Fruit fly (Drosophila melanogaster) whole organism, embryonic: ENCODE data around the gene CG42324.

ENCODE experiments used
- CG11696 ChIP-seq: fragments of 200-800 bp; sonication (Bioruptor generic); IDR thresholded peaks from 2 replicates; pipeline ENCODE4 v1.3.6; 2022; ENCODE audit warnings: missing biosample characterization, missing genetic modification characterization
- CG12391 ChIP-seq: fragments of 200-800 bp; sonication (Bioruptor generic); optimal IDR thresholded peaks from 3 replicates; lab custom pipeline; 2018; ENCODE audit warnings: missing biosample characterization, mild to moderate bottlenecking, missing genetic modification characterization, moderate library complexity
- CG12659 ChIP-seq: fragments of 200-800 bp; sonication (Bioruptor generic); optimal IDR thresholded peaks from 3 replicates; lab custom pipeline; 2017; ENCODE audit warnings: mild to moderate bottlenecking, missing biosample characterization, missing genetic modification reagents, missing genetic modification characterization
- CG12769 ChIP-seq: fragments of 200-800 bp; sonication (Bioruptor generic); optimal IDR thresholded peaks from 2 replicates; lab custom pipeline; 2019; ENCODE audit warnings: missing biosample characterization, mild to moderate bottlenecking, missing genetic modification characterization, moderate library complexity
- CG15011 ChIP-seq: fragments of 200-800 bp; sonication (Bioruptor generic); optimal IDR thresholded peaks from 3 replicates; lab custom pipeline; 2018; ENCODE audit warnings: missing biosample characterization, mild to moderate bottlenecking, missing genetic modification characterization
- CG15073 ChIP-seq: fragments of 200-800 bp; sonication (Bioruptor generic); optimal IDR thresholded peaks from 2 replicates; lab custom pipeline; 2016; ENCODE audit warnings: missing biosample characterization, missing genetic modification characterization
- CG16779 ChIP-seq: fragments of 200-800 bp; sonication (Bioruptor generic); IDR thresholded peaks from 2 replicates; pipeline ENCODE4 v1.3.6; 2022; ENCODE audit warnings: missing biosample characterization, missing genetic modification characterization
- CG17186 ChIP-seq: fragments of 200-800 bp; sonication (Bioruptor generic); optimal IDR thresholded peaks from 3 replicates; lab custom pipeline; 2017; ENCODE audit warnings: missing biosample characterization, missing genetic modification reagents, missing genetic modification characterization
- CG30431 ChIP-seq: fragments of 200-800 bp; sonication (Bioruptor generic); optimal IDR thresholded peaks from 2 replicates; lab custom pipeline; 2017; ENCODE audit warnings: missing biosample characterization, missing genetic modification characterization
- CG31224 ChIP-seq: fragments of 200-800 bp; sonication (Bioruptor generic); IDR thresholded peaks from 2 replicates; pipeline ENCODE4 v1.3.6; 2022; ENCODE audit warnings: missing biosample characterization, missing genetic modification characterization
- CG33213 ChIP-seq: fragments of 200-800 bp; sonication (Bioruptor generic); optimal IDR thresholded peaks from 3 replicates; lab custom pipeline; 2016; ENCODE audit warnings: missing biosample characterization, missing genetic modification characterization
- CG3407 ChIP-seq: fragments of 200-800 bp; sonication (Bioruptor generic); optimal IDR thresholded peaks from 2 replicates; lab custom pipeline; 2018; ENCODE audit warnings: missing biosample characterization, mild to moderate bottlenecking, missing genetic modification characterization
- CG4617 ChIP-seq: fragments of 200-800 bp; sonication (Bioruptor generic); optimal IDR thresholded peaks from 3 replicates; lab custom pipeline; 2016; ENCODE audit warnings: missing biosample characterization, missing genetic modification characterization, borderline replicate concordance
- CG4820 ChIP-seq: fragments of 200-800 bp; sonication (Bioruptor generic); optimal IDR thresholded peaks from 3 replicates; lab custom pipeline; 2016; ENCODE audit warnings: missing biosample characterization, missing genetic modification characterization
- CG5180 ChIP-seq: fragments of 200-800 bp; sonication (Bioruptor generic); optimal IDR thresholded peaks from 3 replicates; lab custom pipeline; 2017; ENCODE audit warnings: missing biosample characterization, missing genetic modification characterization, mild to moderate bottlenecking, moderate library complexity, missing genetic modification reagents
- CG6854 ChIP-seq: fragments of 200-800 bp; sonication (Bioruptor generic); optimal IDR thresholded peaks from 3 replicates; lab custom pipeline; 2017; ENCODE audit warnings: missing biosample characterization, mild to moderate bottlenecking, missing genetic modification characterization
- CG8765 ChIP-seq: fragments of 200-800 bp; sonication (Bioruptor generic); IDR thresholded peaks from 2 replicates; pipeline ENCODE4 v1.3.6; 2022; ENCODE audit warnings: missing biosample characterization, missing genetic modification characterization
- CG8924 ChIP-seq: fragments of 200-800 bp; optimal IDR thresholded peaks from 3 replicates; lab custom pipeline; 2019; ENCODE audit warnings: missing biosample characterization, mild to moderate bottlenecking, missing genetic modification characterization, moderate library complexity
- CG9215 ChIP-seq: fragments of 200-800 bp; sonication (Bioruptor generic); IDR thresholded peaks from 2 replicates; pipeline ENCODE4 v1.3.6; 2022; ENCODE audit warnings: missing biosample characterization, missing genetic modification characterization
- CG9932 ChIP-seq: fragments of 200-800 bp; sonication (Bioruptor generic); IDR thresholded peaks from 2 replicates; pipeline ENCODE4 v1.3.6; 2022; ENCODE audit warnings: missing biosample characterization, missing genetic modification characterization
- CTCF ChIP-seq: fragments of 200-800 bp; sonication (Bioruptor generic); optimal IDR thresholded peaks from 2 replicates; lab custom pipeline; 2017; ENCODE audit warnings: missing biosample characterization, mild to moderate bottlenecking, missing genetic modification characterization, moderate library complexity
- ERR ChIP-seq: fragments of 200-800 bp; sonication (Bioruptor generic); optimal IDR thresholded peaks from 2 replicates; lab custom pipeline; 2016; ENCODE audit warnings: missing biosample characterization, missing genetic modification characterization
- Ets65A ChIP-seq: fragments of 200-800 bp; sonication (Bioruptor generic); peaks from one replicate; lab custom pipeline; 2016; ENCODE audit warnings: missing biosample characterization, missing genetic modification characterization
- H2.0 ChIP-seq: fragments of 200-800 bp; sonication (Bioruptor generic); IDR thresholded peaks from 2 replicates; pipeline ENCODE4 v1.3.6; 2022; ENCODE audit warnings: missing biosample characterization, missing genetic modification characterization
- MESR4 ChIP-seq: fragments of 200-800 bp; sonication (Bioruptor generic); optimal IDR thresholded peaks from 2 replicates; lab custom pipeline; 2018; ENCODE audit warnings: missing biosample characterization, mild to moderate bottlenecking, missing genetic modification characterization, moderate library complexity
- Med ChIP-seq: fragments of 200-800 bp; sonication (Bioruptor generic); peaks from one replicate; lab custom pipeline; 2016; ENCODE audit warnings: missing biosample characterization, missing genetic modification characterization, mild to moderate bottlenecking, inconsistent platforms, moderate library complexity
- NK7.1 ChIP-seq: fragments of 200-800 bp; sonication (Bioruptor generic); optimal IDR thresholded peaks from 3 replicates; lab custom pipeline; 2016; ENCODE audit warnings: missing biosample characterization, missing genetic modification characterization
- Ptx1 ChIP-seq: fragments of 200-800 bp; sonication (Bioruptor generic); IDR thresholded peaks from 2 replicates; pipeline ENCODE4 v1.3.6; 2022; ENCODE audit warnings: missing biosample characterization, missing genetic modification characterization
- Rfx ChIP-seq: fragments of 200-800 bp; sonication (Bioruptor generic); IDR thresholded peaks from 2 replicates; pipeline ENCODE4 v1.3.6; 2022; ENCODE audit warnings: missing biosample characterization, missing genetic modification characterization
- aop ChIP-seq: fragments of 200-800 bp; sonication (Bioruptor generic); IDR thresholded peaks from 2 replicates; pipeline ENCODE4 v1.3.6; 2022; ENCODE audit warnings: missing biosample characterization, missing genetic modification characterization
- ap ChIP-seq: fragments of 200-800 bp; sonication (Bioruptor generic); IDR thresholded peaks from 2 replicates; pipeline ENCODE4 v1.3.6; 2022; ENCODE audit warnings: missing biosample characterization, missing genetic modification characterization
- bbx ChIP-seq: fragments of 200-800 bp; sonication (Bioruptor generic); IDR thresholded peaks from 2 replicates; pipeline ENCODE4 v1.3.6; 2022; ENCODE audit warnings: missing biosample characterization, missing genetic modification characterization; ENCODE audit not compliant: partially characterized antibody
- chn ChIP-seq: fragments of 200-800 bp; sonication (Bioruptor generic); optimal IDR thresholded peaks from 2 replicates; lab custom pipeline; 2016; ENCODE audit warnings: missing biosample characterization, missing genetic modification characterization
- corto ChIP-seq: fragments of 200-800 bp; sonication (Bioruptor generic); optimal IDR thresholded peaks from 2 replicates; lab custom pipeline; 2016; ENCODE audit warnings: missing biosample characterization, mild to moderate bottlenecking, missing genetic modification characterization, moderate library complexity
- dmrt99B ChIP-seq: fragments of 200-800 bp; sonication (Bioruptor generic); optimal IDR thresholded peaks from 2 replicates; lab custom pipeline; 2018; ENCODE audit warnings: missing biosample characterization, mild to moderate bottlenecking, missing genetic modification characterization, moderate library complexity
- gcm2 ChIP-seq: fragments of 200-800 bp; sonication (Bioruptor generic); optimal IDR thresholded peaks from 2 replicates; lab custom pipeline; 2016; ENCODE audit warnings: missing biosample characterization, missing genetic modification characterization
- hbn ChIP-seq: fragments of 200-800 bp; sonication (Bioruptor generic); IDR thresholded peaks from 2 replicates; pipeline ENCODE4 v1.3.6; 2022; ENCODE audit warnings: missing biosample characterization, missing genetic modification characterization; ENCODE audit not compliant: partially characterized antibody
- mld ChIP-seq: fragments of 200-800 bp; sonication (Bioruptor generic); IDR thresholded peaks from 3 replicates; pipeline ENCODE4 v1.3.6; 2022; ENCODE audit warnings: missing biosample characterization, missing genetic modification characterization; ENCODE audit not compliant: partially characterized antibody
- oc ChIP-seq: fragments of 200-800 bp; sonication (Bioruptor generic); optimal IDR thresholded peaks from 2 replicates; lab custom pipeline; 2018; ENCODE audit warnings: missing biosample characterization, mild to moderate bottlenecking, missing genetic modification characterization, moderate library complexity
- odd ChIP-seq: fragments of 200-800 bp; sonication (Bioruptor generic); optimal IDR thresholded peaks from 2 replicates; lab custom pipeline; 2017; ENCODE audit warnings: missing biosample characterization, mild to moderate bottlenecking, missing genetic modification characterization
- row ChIP-seq: fragments of 200-800 bp; sonication (Bioruptor generic); IDR thresholded peaks from 3 replicates; pipeline ENCODE4 v1.3.6; 2022; ENCODE audit warnings: missing biosample characterization, missing genetic modification characterization
- salm ChIP-seq: fragments of 200-800 bp; sonication (Bioruptor generic); optimal IDR thresholded peaks from 2 replicates; lab custom pipeline; 2018; ENCODE audit warnings: missing biosample characterization, mild to moderate bottlenecking, missing genetic modification characterization
- sc ChIP-seq, 3 experiments: fragments of >200 bp in 2 of 3; fragments of 200-800 bp in 1 of 3; sonication (Bioruptor generic) in 1 of 3; optimal IDR thresholded peaks; 2 replicates in 2 of 3; 3 replicates in 1 of 3; lab custom pipeline; 2017; ENCODE audit warnings: mild to moderate bottlenecking in 1 of 3, missing biosample characterization in 1 of 3, missing genetic modification characterization in 1 of 3, missing genetic modification reagents in 1 of 3
- sisA ChIP-seq: fragments of 200-800 bp; sonication (Bioruptor generic); IDR thresholded peaks from 2 replicates; pipeline ENCODE4 v1.3.6; 2022; ENCODE audit warnings: missing biosample characterization, missing genetic modification characterization
- slou ChIP-seq: fragments of 200-800 bp; sonication (Bioruptor generic); optimal IDR thresholded peaks from 3 replicates; lab custom pipeline; 2016; ENCODE audit warnings: missing biosample characterization, missing genetic modification characterization
- vfl ChIP-seq: fragments of 200-800 bp; sonication (Bioruptor generic); optimal IDR thresholded peaks from 2 replicates; lab custom pipeline; 2016; ENCODE audit warnings: missing biosample characterization, missing genetic modification characterization
- vnd ChIP-seq: fragments of 200-800 bp; sonication (Bioruptor generic); IDR thresholded peaks from 3 replicates; pipeline ENCODE4 v1.3.6; 2022; ENCODE audit warnings: missing biosample characterization, missing genetic modification characterization; ENCODE audit not compliant: partially characterized antibody
- zen ChIP-seq: fragments of 200-800 bp; sonication (Bioruptor generic); optimal IDR thresholded peaks from 3 replicates; lab custom pipeline; 2018; ENCODE audit warnings: missing biosample characterization, mild to moderate bottlenecking, missing genetic modification characterization, moderate library complexity
- zen2 ChIP-seq: fragments of 200-800 bp; sonication (Bioruptor generic); IDR thresholded peaks from 3 replicates; pipeline ENCODE4 v1.3.6; 2022; ENCODE audit warnings: missing biosample characterization, missing genetic modification characterization; ENCODE audit not compliant: partially characterized antibody
- zfh1 ChIP-seq: fragments of 200-800 bp; sonication (Bioruptor generic); IDR thresholded peaks from 3 replicates; pipeline ENCODE4 v1.3.6; 2022; ENCODE audit warnings: missing biosample characterization, missing genetic modification characterization

The CG42324 gene

dm6 chr3L:3515280-3516020 lies 43.2 kb downstream of the CG42324 start, which contains the start of gene Eip63E (continued):
- TF ChIP-seq CG4820 (GFP tag; lab: Kevin White, UChicago): no peak
- TF ChIP-seq CG9215 (GFP tag; lab: Robert Waterston, UW): no peak
- no peak for TF ChIP-seq mld
- TF ChIP-seq sc (optimal IDR thresholded peaks at IDR 0.05; lab: Kevin White, UChicago): no peak
- TF ChIP-seq sc (GFP tag; optimal IDR thresholded peaks at IDR 0.05; lab: Kevin White, UChicago): no peak
- no peak for TF ChIP-seq sisA (GFP tag; lab: Robert Waterston, UW)
- peak; percentile 52 for TF ChIP-seq bbx (GFP tag; lab: Robert Waterston, UW)
- TF ChIP-seq CG5180: no peak
- no peak for TF ChIP-seq CG31224
- peak; percentile 34 for TF ChIP-seq CG17186 (GFP tag; lab: Kevin White, UChicago)
- TF ChIP-seq salm (tag; lab: Kevin White, UChicago): no peak
- TF ChIP-seq ap (GFP tag; lab: Robert Waterston, UW): no peak
- TF ChIP-seq Med (GFP tag; lab: Kevin White, UChicago): peak; percentile 81
- no peak for TF ChIP-seq vfl (GFP tag; lab: Kevin White, UChicago)
- TF ChIP-seq CG8924 (tag; lab: Kevin White, UChicago): peak; percentile 74
- TF ChIP-seq NK7.1 (GFP tag; lab: Kevin White, UChicago): no peak
- TF ChIP-seq zfh1 (GFP tag; lab: Robert Waterston, UW): no peak
- TF ChIP-seq CTCF (GFP tag; lab: Kevin White, UChicago): peak; percentile 38
- no peak for TF ChIP-seq Ets65A (GFP tag; lab: Kevin White, UChicago)
- no peak for TF ChIP-seq Ptx1
- no peak for TF ChIP-seq zen
- TF ChIP-seq MESR4 (GFP tag; lab: Kevin White, UChicago): peak; percentile 91
- no peak for TF ChIP-seq odd (GFP tag; lab: Kevin White, UChicago)
- 0 out of 2 replicates have a peak, but pooled peaks have one; percentile 9 for TF ChIP-seq CG9932 (GFP tag; lab: Robert Waterston, UW)
- peak; percentile 87 for TF ChIP-seq CG4617 (GFP tag; lab: Kevin White, UChicago)
- TF ChIP-seq CG33213 (GFP tag; lab: Kevin White, UChicago): peak; percentile 15
- TF ChIP-seq corto (GFP tag; lab: Kevin White, UChicago): no peak
- TF ChIP-seq CG12769 (tag; lab: Kevin White, UChicago): peak; percentile 6
- TF ChIP-seq CG3407 (GFP tag; lab: Kevin White, UChicago): no peak
- TF ChIP-seq chn (GFP tag; lab: Kevin White, UChicago): no peak
- no peak for TF ChIP-seq zen2 (GFP tag; lab: Robert Waterston, UW)
- peak; percentile 76 for TF ChIP-seq CG12659 (GFP tag; lab: Kevin White, UChicago)
- TF ChIP-seq CG6854 (GFP tag; lab: Kevin White, UChicago): peak; percentile 23
- TF ChIP-seq vnd: peak; percentile 57; the same call in 2 of the 3 replicates
- no peak for TF ChIP-seq slou
- TF ChIP-seq CG15011 (GFP tag; lab: Kevin White, UChicago): no peak
- no peak for TF ChIP-seq ERR
- TF ChIP-seq CG12391 (tag; lab: Kevin White, UChicago): no peak
- TF ChIP-seq CG8765 (GFP tag; lab: Robert Waterston, UW): no peak
- no peak for TF ChIP-seq aop (GFP tag; lab: Robert Waterston, UW)
- TF ChIP-seq H2.0 (GFP tag; lab: Robert Waterston, UW): no peak
- TF ChIP-seq hbn (GFP tag; lab: Robert Waterston, UW): peak; percentile 30; the same call in 1 of the 2 replicates
- peak; percentile 29; the same call in 1 of the 2 replicates for TF ChIP-seq Rfx (GFP tag; lab: Robert Waterston, UW)
- 0 out of 3 replicates have a peak, but pooled peaks have one; percentile 29 for TF ChIP-seq row (GFP tag; lab: Robert Waterston, UW)
- no peak for TF ChIP-seq dmrt99B (tag; lab: Kevin White, UChicago)
- TF ChIP-seq CG30431 (GFP tag; lab: Kevin White, UChicago): no peak
- no peak for TF ChIP-seq CG16779 (GFP tag; lab: Robert Waterston, UW)
- no peak for TF ChIP-seq gcm2 (GFP tag; lab: Kevin White, UChicago)
- TF ChIP-seq oc (tag; lab: Kevin White, UChicago): no peak
- no peak for TF ChIP-seq CG11696 (GFP tag; lab: Robert Waterston, UW)
- TF ChIP-seq CG15073 (GFP tag; lab: Kevin White, UChicago): no peak
